Worm (Caenorhabditis elegans) whole organism, young adult: Measurements from ENCODE around the gene flp-18.

Source experiments
- C06A6.2 ChIP-seq: fragments of 200-800 bp; sonication (Bioruptor generic); conservative IDR thresholded peaks from 2 replicates; pipeline ENCODE4 v1.3.6; 2022; ENCODE audit warnings: missing genetic modification characterization, missing compliant biosample characterization
- D2030.7 ChIP-seq: fragments of 200-800 bp; sonication (Bioruptor generic); IDR thresholded peaks from 2 replicates; pipeline ENCODE4 v1.3.6; 2022; ENCODE audit warnings: missing genetic modification reagents, missing genetic modification characterization, missing compliant biosample characterization
- F22D6.2 ChIP-seq: sonication (generic microtip); optimal IDR thresholded peaks from 2 replicates; lab custom pipeline; 2016; ENCODE audit warnings: mild to moderate bottlenecking, missing genetic modification characterization, missing compliant biosample characterization
- F52B5.7 ChIP-seq: sonication (generic microtip); optimal IDR thresholded peaks from 2 replicates; lab custom pipeline; 2016; ENCODE audit warnings: mild to moderate bottlenecking, missing genetic modification characterization, missing compliant biosample characterization
- F55B11.4 ChIP-seq: sonication (generic microtip); optimal IDR thresholded peaks from 2 replicates; lab custom pipeline; 2016; ENCODE audit warnings: missing compliant biosample characterization, missing genetic modification characterization, borderline replicate concordance; ENCODE audit not compliant: insufficient read depth
- K11D2.4 ChIP-seq: fragments of 200-800 bp; sonication (Bioruptor generic); IDR thresholded peaks from 2 replicates; pipeline ENCODE4 v1.3.6; 2022; ENCODE audit warnings: missing genetic modification reagents, missing genetic modification characterization, missing compliant biosample characterization
- Y56A3A.18 ChIP-seq: fragments of 200-800 bp; sonication (Bioruptor generic); IDR thresholded peaks from 2 replicates; pipeline ENCODE4 v1.3.6; 2022; ENCODE audit warnings: missing genetic modification reagents, missing genetic modification characterization, missing compliant biosample characterization
- Y79H2A.3 ChIP-seq: fragments of 200-800 bp; sonication (Bioruptor generic); conservative IDR thresholded peaks from 2 replicates; pipeline ENCODE4 v1.3.6; 2022; ENCODE audit warnings: missing genetic modification reagents, missing genetic modification characterization, missing compliant biosample characterization
- Y95B8A.8 ChIP-seq: fragments of 200-800 bp; sonication (Bioruptor generic); IDR thresholded peaks from 2 replicates; pipeline ENCODE4 v1.3.6; 2022; ENCODE audit warnings: missing genetic modification reagents, missing genetic modification characterization, missing compliant biosample characterization
- ZK185.1 ChIP-seq: sonication (generic microtip); optimal IDR thresholded peaks from 2 replicates; lab custom pipeline; 2016; ENCODE audit warnings: mild to moderate bottlenecking, missing genetic modification characterization, missing compliant biosample characterization; ENCODE audit not compliant: poor library complexity, severe bottlenecking
- ama-1 ChIP-seq, 3 experiments: fragments of 150-350 bp in 1 of 3; sonication (generic microtip) in 2 of 3; optimal IDR thresholded peaks; 2 replicates each; lab custom pipeline; 2014 to 2018; ENCODE audit warnings: missing biosample characterization in 2 of 3, missing genetic modification characterization in 2 of 3, missing genetic modification reagents in 2 of 3
- attf-5 ChIP-seq: fragments of 200-800 bp; sonication (Bioruptor generic); optimal IDR thresholded peaks from 2 replicates; lab custom pipeline; 2018; ENCODE audit warnings: mild to moderate bottlenecking, missing genetic modification characterization, missing compliant biosample characterization
- attf-6 ChIP-seq: fragments of 200-800 bp; sonication (Bioruptor generic); IDR thresholded peaks from 2 replicates; pipeline ENCODE4 v1.3.6; 2022; ENCODE audit warnings: missing genetic modification reagents, missing genetic modification characterization, missing compliant biosample characterization
- cebp-1 ChIP-seq, 2 experiments: fragments of 200-800 bp in 1 of 2; sonication (Bioruptor generic) in 1 of 2; sonication (generic microtip) in 1 of 2; IDR thresholded peaks in 1 of 2; optimal IDR thresholded peaks in 1 of 2; 2 replicates each; pipeline versions ENCODE4 v1.3.6 to Lab custom; 2017 to 2022; ENCODE audit warnings: missing compliant biosample characterization in 2 of 2, missing genetic modification characterization in 2 of 2, mild to moderate bottlenecking in 1 of 2, missing genetic modification reagents in 1 of 2, moderate library complexity in 1 of 2
- cebp-2 ChIP-seq: fragments of 200-800 bp; sonication (Bioruptor generic); IDR thresholded peaks from 2 replicates; pipeline ENCODE4 v1.3.6; 2022; ENCODE audit warnings: missing genetic modification characterization, missing compliant biosample characterization
- ceh-100 ChIP-seq: fragments of 200-800 bp; sonication (Bioruptor generic); IDR thresholded peaks from 2 replicates; pipeline ENCODE4 v1.3.6; 2022; ENCODE audit warnings: missing genetic modification reagents, missing genetic modification characterization, missing compliant biosample characterization
- ceh-40 ChIP-seq: fragments of 200-800 bp; sonication (Bioruptor generic); IDR thresholded peaks from 2 replicates; pipeline ENCODE4 v1.3.6; 2022; ENCODE audit warnings: missing genetic modification characterization, missing compliant biosample characterization
- ceh-79 ChIP-seq: sonication (generic microtip); optimal IDR thresholded peaks from 2 replicates; lab custom pipeline; 2017; ENCODE audit warnings: mild to moderate bottlenecking, missing genetic modification characterization, missing compliant biosample characterization
- egrh-3 ChIP-seq: fragments of 200-800 bp; sonication (Bioruptor generic); IDR thresholded peaks from 2 replicates; pipeline ENCODE4 v1.3.6; 2022; ENCODE audit warnings: missing genetic modification reagents, missing genetic modification characterization, missing compliant biosample characterization
- ets-4 ChIP-seq: fragments of 200-800 bp; sonication (Bioruptor generic); optimal IDR thresholded peaks from 2 replicates; lab custom pipeline; 2018; ENCODE audit warnings: mild to moderate bottlenecking, missing genetic modification characterization, missing compliant biosample characterization
- fkh-3 ChIP-seq: sonication (generic microtip); optimal IDR thresholded peaks from 2 replicates; lab custom pipeline; 2016; ENCODE audit warnings: mild to moderate bottlenecking, missing genetic modification characterization, missing compliant biosample characterization
- hmg-20 ChIP-seq: fragments of 200-800 bp; sonication (Bioruptor generic); IDR thresholded peaks from 2 replicates; pipeline ENCODE4 v1.3.6; 2022; ENCODE audit warnings: missing genetic modification reagents, missing genetic modification characterization, missing compliant biosample characterization
- lag-1 ChIP-seq: fragments of 200-800 bp; sonication (Bioruptor generic); IDR thresholded peaks from 2 replicates; pipeline ENCODE4 v1.3.6; 2022; ENCODE audit warnings: missing genetic modification reagents, missing genetic modification characterization, missing compliant biosample characterization
- let-526 ChIP-seq: fragments of 200-800 bp; sonication (Bioruptor generic); IDR thresholded peaks from 2 replicates; pipeline ENCODE4 v1.3.6; 2022; ENCODE audit warnings: missing genetic modification reagents, missing genetic modification characterization, missing compliant biosample characterization
- lin-26 ChIP-seq: fragments of 200-800 bp; sonication (Bioruptor generic); IDR thresholded peaks from 2 replicates; pipeline ENCODE4 v1.3.6; 2022; ENCODE audit warnings: missing genetic modification reagents, missing genetic modification characterization, missing compliant biosample characterization
- lin-35 ChIP-seq, 3 experiments: fragments of 150-350 bp in 2 of 3; sonication (generic microtip) in 1 of 3; optimal IDR thresholded peaks; 2 replicates each; lab custom pipeline; 2014 to 2018; ENCODE audit warnings: missing biosample characterization in 3 of 3, missing genetic modification characterization in 3 of 3, missing genetic modification reagents in 3 of 3
- madf-8 ChIP-seq: fragments of 200-800 bp; sonication (Bioruptor generic); conservative IDR thresholded peaks from 2 replicates; pipeline ENCODE4 v1.3.6; 2022; ENCODE audit warnings: missing genetic modification reagents, missing genetic modification characterization, missing compliant biosample characterization
- mcd-1 ChIP-seq: fragments of 200-800 bp; sonication (Bioruptor generic); IDR thresholded peaks from 2 replicates; pipeline ENCODE4 v1.3.6; 2022; ENCODE audit warnings: missing genetic modification reagents, missing genetic modification characterization, missing compliant biosample characterization
- mel-28 ChIP-seq: sonication (generic microtip); optimal IDR thresholded peaks from 2 replicates; lab custom pipeline; 2016; ENCODE audit warnings: borderline replicate concordance, mild to moderate bottlenecking, missing genetic modification characterization, missing compliant biosample characterization
- mxl-1 ChIP-seq: sonication (generic microtip); optimal IDR thresholded peaks from 2 replicates; lab custom pipeline; 2016; ENCODE audit warnings: missing genetic modification characterization, missing compliant biosample characterization
- nhr-90 ChIP-seq: sonication (generic microtip); optimal IDR thresholded peaks from 2 replicates; lab custom pipeline; 2016; ENCODE audit warnings: missing genotype, mild to moderate bottlenecking, missing genetic modification characterization, missing compliant biosample characterization
- pbrm-1 ChIP-seq: fragments of 200-800 bp; sonication (Bioruptor generic); IDR thresholded peaks from 2 replicates; pipeline ENCODE4 v1.3.6; 2022; ENCODE audit warnings: missing genetic modification reagents, missing genetic modification characterization, missing compliant biosample characterization
- pha-4 ChIP-seq: fragments of 150-350 bp; sonication (generic microtip); optimal IDR thresholded peaks from 2 replicates; lab custom pipeline; 2014; ENCODE audit warnings: missing biosample characterization, missing genetic modification reagents, missing genetic modification characterization
- repo-1 ChIP-seq: sonication (generic microtip); optimal IDR thresholded peaks from 2 replicates; lab custom pipeline; 2017; ENCODE audit warnings: mild to moderate bottlenecking, missing genetic modification characterization, missing compliant biosample characterization
- rpc-1 ChIP-seq, 2 experiments: fragments of 150-350 bp in 1 of 2; sonication (generic microtip) in 1 of 2; optimal IDR thresholded peaks; 2 replicates each; lab custom pipeline; 2014 to 2018; ENCODE audit warnings: missing biosample characterization in 1 of 2, missing genetic modification characterization in 1 of 2, missing genetic modification reagents in 1 of 2, missing genotype in 1 of 2
- somi-1 ChIP-seq: fragments of 200-800 bp; sonication (Bioruptor generic); optimal IDR thresholded peaks from 2 replicates; lab custom pipeline; 2018; ENCODE audit warnings: mild to moderate bottlenecking, missing genetic modification characterization, missing compliant biosample characterization
- sptf-2 ChIP-seq: fragments of 200-800 bp; sonication (Bioruptor generic); optimal IDR thresholded peaks from 2 replicates; lab custom pipeline; 2018; ENCODE audit warnings: mild to moderate bottlenecking, missing genetic modification characterization, missing compliant biosample characterization
- tbp1 ChIP-seq: fragments of 200-800 bp; sonication (Bioruptor generic); optimal IDR thresholded peaks from 2 replicates; lab custom pipeline; 2018; ENCODE audit warnings: mild to moderate bottlenecking, missing genetic modification characterization, missing compliant biosample characterization
- zfh-2 ChIP-seq: fragments of 200-800 bp; sonication (Bioruptor generic); conservative IDR thresholded peaks from 2 replicates; pipeline ENCODE4 v1.3.6; 2022; ENCODE audit warnings: missing genetic modification reagents, missing genetic modification characterization, missing compliant biosample characterization
- ztf-25 ChIP-seq: fragments of 200-800 bp; sonication (Bioruptor generic); IDR thresholded peaks from 2 replicates; pipeline ENCODE4 v1.3.6; 2022; ENCODE audit warnings: missing genetic modification reagents, missing genetic modification characterization, missing compliant biosample characterization

The flp-18 gene

ce11 chrX:2970804-2971395 is 47.5 kb downstream of the flp-18 start (continued):
- no peak for TF ChIP-seq attf-5 (GFP tag; lab: Kevin White, UChicago)
- TF ChIP-seq Y79H2A.3 (GFP tag; lab: Robert Waterston, UW), result no peak
- TF ChIP-seq somi-1 (GFP tag; lab: Kevin White, UChicago), result no peak
- no peak for TF ChIP-seq egrh-3 (GFP tag; lab: Robert Waterston, UW)
- no peak for TF ChIP-seq ztf-25
- no peak for TF ChIP-seq sptf-2 (GFP tag; lab: Kevin White, UChicago)
- TF ChIP-seq zfh-2, result no peak; the same call in 1 of the 2 replicates
- no peak for TF ChIP-seq lag-1 (GFP tag; lab: Robert Waterston, UW)
- no peak for TF ChIP-seq C06A6.2 (GFP tag; lab: Robert Waterston, UW)
- no peak for TF ChIP-seq ceh-79 (tag; lab: Kevin White, UChicago)
- TF ChIP-seq ets-4 (GFP tag; lab: Kevin White, UChicago), result no peak
- TF ChIP-seq K11D2.4 (GFP tag; lab: Robert Waterston, UW), result no peak
- peak; percentile 70 for TF ChIP-seq ama-1 (optimal IDR thresholded peaks at IDR 0.05; lab: Kevin White, UChicago)
- no peak for TF ChIP-seq ama-1 (GFP tag; optimal IDR thresholded peaks at IDR 0.05; lab: Kevin White, UChicago)
- TF ChIP-seq madf-8 (GFP tag; lab: Robert Waterston, UW), result no peak
- TF ChIP-seq rpc-1 (optimal IDR thresholded peaks at IDR 0.05; lab: Kevin White, UChicago), result no peak
- no peak for TF ChIP-seq rpc-1 (tag; optimal IDR thresholded peaks at IDR 0.05; lab: Kevin White, UChicago)
- TF ChIP-seq Y56A3A.18 (GFP tag; lab: Robert Waterston, UW), result no peak
- peak; percentile 44 for TF ChIP-seq mel-28 (tag; lab: Kevin White, UChicago)
- TF ChIP-seq tbp1 (GFP tag; lab: Kevin White, UChicago), result peak; percentile 11
- no peak for TF ChIP-seq cebp-2 (GFP tag; lab: Robert Waterston, UW)
- TF ChIP-seq pbrm-1 (GFP tag; lab: Robert Waterston, UW), result no peak
- TF ChIP-seq mxl-1, result no peak
- TF ChIP-seq ceh-40 (GFP tag; lab: Robert Waterston, UW), result no peak
- no peak for TF ChIP-seq hmg-20 (GFP tag; lab: Robert Waterston, UW)
- no peak for TF ChIP-seq D2030.7 (GFP tag; lab: Robert Waterston, UW)
- no peak for TF ChIP-seq F55B11.4
- TF ChIP-seq F22D6.2 (tag; lab: Kevin White, UChicago), result no peak
- no peak for TF ChIP-seq attf-6 (GFP tag; lab: Robert Waterston, UW)
- TF ChIP-seq repo-1, result no peak
- TF ChIP-seq mcd-1 (GFP tag; lab: Robert Waterston, UW), result peak; percentile 8; the same call in 1 of the 2 replicates

- 0 out of 2 replicates have a peak, but pooled peaks have one; percentile 27 for TF ChIP-seq let-526 (GFP tag; lab: Robert Waterston, UW)
- TF ChIP-seq fkh-3 (tag; lab: Kevin White, UChicago), result no peak
- peak; percentile 51; the same call in 1 of the 2 replicates for TF ChIP-seq Y95B8A.8 (GFP tag; lab: Robert Waterston, UW)
- TF ChIP-seq nhr-90 (tag; lab: Kevin White, UChicago), result no peak
- no peak for TF ChIP-seq ceh-100 (GFP tag; lab: Robert Waterston, UW)
- TF ChIP-seq cebp-1 (GFP tag; IDR thresholded peaks at IDR 0.05; lab: Robert Waterston, UW), result 0 out of 2 replicates have a peak, but pooled peaks have one; percentile 18
- TF ChIP-seq cebp-1 (tag; optimal IDR thresholded peaks at IDR 0.05; lab: Kevin White, UChicago), result peak; percentile 42
- no peak for TF ChIP-seq pha-4 (tag; lab: Kevin White, UChicago)
- TF ChIP-seq F52B5.7 (tag; lab: Kevin White, UChicago), result no peak
- peak; percentile 49 for TF ChIP-seq ZK185.1 (tag; lab: Kevin White, UChicago)
- peak in 1 of 3 experiments; percentile 6 for TF ChIP-seq lin-35 (GFP tag; optimal IDR thresholded peaks at IDR 0.05; lab: Kevin White, UChicago)
- TF ChIP-seq K11D2.4 (GFP tag; lab: Robert Waterston, UW), result peak; percentile 48; the same call in 1 of the 2 replicates
- no peak for TF ChIP-seq F55B11.4
- TF ChIP-seq lin-26 (GFP tag; lab: Robert Waterston, UW), result peak; percentile 8; the same call in 1 of the 2 replicates
- TF ChIP-seq ama-1 (optimal IDR thresholded peaks at IDR 0.05; lab: Kevin White, UChicago), result peak; percentile 14
- no peak for TF ChIP-seq ama-1 (GFP tag; optimal IDR thresholded peaks at IDR 0.05; lab: Kevin White, UChicago)
- TF ChIP-seq Y56A3A.18 (GFP tag; lab: Robert Waterston, UW), result peak; percentile 12; the same call in 1 of the 2 replicates
These were observed 48.1 kb downstream of the flp-18 start for ce11 chrX:2970212-2970611.
